Fruit fly (Drosophila melanogaster) whole organism, embryonic: Measurements from ENCODE around the gene SPR.

Experiments used
- ATbp ChIP-seq: fragments of 200-800 bp; sonication (Bioruptor generic); optimal IDR thresholded peaks from 2 replicates; lab custom pipeline; 2017; ENCODE audit warnings: missing biosample characterization, mild to moderate bottlenecking, missing genetic modification characterization, missing genetic modification reagents
- CG10543 ChIP-seq: fragments of 200-800 bp; sonication (Bioruptor generic); optimal IDR thresholded peaks from 3 replicates; lab custom pipeline; 2017; ENCODE audit warnings: missing biosample characterization, mild to moderate bottlenecking, missing genetic modification characterization, moderate library complexity
- CG10959 ChIP-seq: fragments of 200-800 bp; sonication (Bioruptor generic); IDR thresholded peaks from 2 replicates; pipeline ENCODE4 v1.3.6; 2022; ENCODE audit warnings: missing biosample characterization, missing genetic modification characterization
- CG11085 ChIP-seq: fragments of 200-800 bp; sonication (Bioruptor generic); IDR thresholded peaks from 2 replicates; pipeline ENCODE4 v1.3.6; 2022; ENCODE audit warnings: missing biosample characterization, missing genetic modification characterization
- CG12744 ChIP-seq: fragments of 200-800 bp; sonication (Bioruptor generic); optimal IDR thresholded peaks from 2 replicates; lab custom pipeline; 2016; ENCODE audit warnings: missing biosample characterization, missing genetic modification characterization
- CG1529 ChIP-seq: fragments of 200-800 bp; sonication (Bioruptor generic); optimal IDR thresholded peaks from 3 replicates; lab custom pipeline; 2018; ENCODE audit warnings: missing biosample characterization, missing genetic modification characterization
- CG17328 ChIP-seq: fragments of 200-800 bp; sonication (Bioruptor generic); IDR thresholded peaks from 2 replicates; pipeline ENCODE4 v1.3.6; 2022; ENCODE audit warnings: missing biosample characterization, missing genetic modification characterization
- CG17361 ChIP-seq: fragments of 200-800 bp; sonication (Bioruptor generic); IDR thresholded peaks from 3 replicates; pipeline ENCODE4 v1.3.6; 2022; ENCODE audit warnings: missing biosample characterization, missing genetic modification characterization
- CG1792 ChIP-seq: fragments of 200-800 bp; sonication (Bioruptor generic); optimal IDR thresholded peaks from 2 replicates; lab custom pipeline; 2016; ENCODE audit warnings: missing biosample characterization, missing genetic modification characterization
- CG3163 ChIP-seq: fragments of 200-800 bp; sonication (Bioruptor generic); optimal IDR thresholded peaks from 3 replicates; lab custom pipeline; 2016; ENCODE audit warnings: missing biosample characterization, missing genetic modification characterization
- CG32767 ChIP-seq: fragments of 200-800 bp; sonication (Bioruptor generic); IDR thresholded peaks from 2 replicates; pipeline ENCODE4 v1.3.6; 2022; ENCODE audit warnings: missing biosample characterization, missing genetic modification characterization
- CG3847 ChIP-seq: fragments of 200-800 bp; sonication (Bioruptor generic); IDR thresholded peaks from 2 replicates; pipeline ENCODE4 v1.3.6; 2022; ENCODE audit warnings: missing biosample characterization, missing genetic modification characterization
- CG4617 ChIP-seq: fragments of 200-800 bp; sonication (Bioruptor generic); optimal IDR thresholded peaks from 3 replicates; lab custom pipeline; 2016; ENCODE audit warnings: missing biosample characterization, missing genetic modification characterization, borderline replicate concordance
- CG5180 ChIP-seq: fragments of 200-800 bp; sonication (Bioruptor generic); optimal IDR thresholded peaks from 3 replicates; lab custom pipeline; 2017; ENCODE audit warnings: missing biosample characterization, missing genetic modification characterization, mild to moderate bottlenecking, moderate library complexity, missing genetic modification reagents
- CG6791 ChIP-seq: fragments of 200-800 bp; sonication (Bioruptor generic); IDR thresholded peaks from 3 replicates; pipeline ENCODE4 v1.3.6; 2022; ENCODE audit warnings: missing biosample characterization, missing genetic modification characterization; ENCODE audit not compliant: partially characterized antibody
- CG7372 ChIP-seq: fragments of 200-800 bp; sonication (Bioruptor generic); IDR thresholded peaks from 2 replicates; pipeline ENCODE4 v1.3.6; 2022; ENCODE audit warnings: missing biosample characterization, missing genetic modification characterization
- CG8290 ChIP-seq, 3 experiments: fragments of 200-800 bp; sonication (Bioruptor generic); optimal IDR thresholded peaks; 2 replicates each; lab custom pipeline; 2016 to 2019; ENCODE audit warnings: missing biosample characterization in 3 of 3, missing genetic modification characterization in 3 of 3, mild to moderate bottlenecking in 2 of 3, moderate library complexity in 1 of 3
- CG9437 ChIP-seq: fragments of 200-800 bp; sonication (Bioruptor generic); optimal IDR thresholded peaks from 2 replicates; lab custom pipeline; 2018; ENCODE audit warnings: missing biosample characterization, mild to moderate bottlenecking, missing genetic modification characterization
- Doc2 ChIP-seq: fragments of 200-800 bp; sonication (Bioruptor generic); IDR thresholded peaks from 2 replicates; pipeline ENCODE4 v1.3.6; 2022; ENCODE audit warnings: missing biosample characterization, missing genetic modification characterization
- Drgx ChIP-seq: fragments of 200-800 bp; sonication (Bioruptor generic); IDR thresholded peaks from 2 replicates; pipeline ENCODE4 v1.3.6; 2022; ENCODE audit warnings: missing biosample characterization, missing genetic modification characterization
- ERR ChIP-seq: fragments of 200-800 bp; sonication (Bioruptor generic); optimal IDR thresholded peaks from 2 replicates; lab custom pipeline; 2016; ENCODE audit warnings: missing biosample characterization, missing genetic modification characterization
- Ets65A ChIP-seq: fragments of 200-800 bp; sonication (Bioruptor generic); peaks from one replicate; lab custom pipeline; 2016; ENCODE audit warnings: missing biosample characterization, missing genetic modification characterization
- Gug ChIP-seq: fragments of 200-800 bp; sonication (Bioruptor generic); IDR thresholded peaks from 4 replicates; pipeline ENCODE4 v1.3.6; 2022; ENCODE audit warnings: missing biosample characterization, missing genetic modification characterization
- HmgD ChIP-seq: fragments of 200-800 bp; sonication (Bioruptor generic); optimal IDR thresholded peaks from 3 replicates; lab custom pipeline; 2016; ENCODE audit warnings: missing biosample characterization, missing genetic modification characterization
- Hmr ChIP-seq: fragments of 200-800 bp; sonication (Bioruptor generic); optimal IDR thresholded peaks from 3 replicates; lab custom pipeline; 2017; ENCODE audit warnings: mild to moderate bottlenecking, missing biosample characterization, missing genetic modification reagents, missing genetic modification characterization
- Hr78 ChIP-seq, 2 experiments: fragments of 200-800 bp in 1 of 2; fragments of >200 bp in 1 of 2; sonication (Bioruptor generic) in 1 of 2; optimal IDR thresholded peaks; 2 replicates each; lab custom pipeline; 2017 to 2019; ENCODE audit warnings: missing biosample characterization in 2 of 2, missing genetic modification characterization in 2 of 2, mild to moderate bottlenecking in 1 of 2, moderate library complexity in 1 of 2
- MESR4 ChIP-seq: fragments of 200-800 bp; sonication (Bioruptor generic); optimal IDR thresholded peaks from 2 replicates; lab custom pipeline; 2018; ENCODE audit warnings: missing biosample characterization, mild to moderate bottlenecking, missing genetic modification characterization, moderate library complexity
- MTF-1 ChIP-seq: fragments of 200-800 bp; sonication (Bioruptor generic); optimal IDR thresholded peaks from 2 replicates; lab custom pipeline; 2018; ENCODE audit warnings: missing biosample characterization, mild to moderate bottlenecking, missing genetic modification characterization, borderline replicate concordance
- Med ChIP-seq: fragments of 200-800 bp; sonication (Bioruptor generic); peaks from one replicate; lab custom pipeline; 2016; ENCODE audit warnings: missing biosample characterization, missing genetic modification characterization, mild to moderate bottlenecking, inconsistent platforms, moderate library complexity
- Meics ChIP-seq: fragments of 200-800 bp; sonication (Bioruptor generic); optimal IDR thresholded peaks from 2 replicates; lab custom pipeline; 2017; ENCODE audit warnings: missing biosample characterization, mild to moderate bottlenecking, missing genetic modification characterization
- Sox102F ChIP-seq: fragments of 200-800 bp; sonication (Bioruptor generic); optimal IDR thresholded peaks from 2 replicates; lab custom pipeline; 2018; ENCODE audit warnings: missing biosample characterization, mild to moderate bottlenecking, missing genetic modification characterization, moderate library complexity
- al ChIP-seq: fragments of 200-800 bp; sonication (Bioruptor generic); IDR thresholded peaks from 2 replicates; pipeline ENCODE4 v1.3.6; 2022; ENCODE audit warnings: missing biosample characterization, missing genetic modification characterization
- ara ChIP-seq: fragments of 200-800 bp; sonication (Bioruptor generic); IDR thresholded peaks from 2 replicates; pipeline ENCODE4 v1.3.6; 2022; ENCODE audit warnings: missing biosample characterization, missing genetic modification characterization
- bigmax ChIP-seq: fragments of 200-800 bp; sonication (Bioruptor generic); optimal IDR thresholded peaks from 2 replicates; lab custom pipeline; 2018; ENCODE audit warnings: missing biosample characterization, mild to moderate bottlenecking, missing genetic modification characterization
- cg ChIP-seq: fragments of 200-800 bp; sonication (Bioruptor generic); optimal IDR thresholded peaks from 3 replicates; lab custom pipeline; 2019; ENCODE audit warnings: missing biosample characterization, mild to moderate bottlenecking, missing genetic modification characterization, moderate library complexity
- eyg ChIP-seq: fragments of 200-800 bp; sonication (Bioruptor generic); optimal IDR thresholded peaks from 3 replicates; lab custom pipeline; 2016; ENCODE audit warnings: missing biosample characterization, missing genetic modification characterization
- ftz-f1 ChIP-seq: fragments of 200-800 bp; sonication (Bioruptor generic); optimal IDR thresholded peaks from 2 replicates; lab custom pipeline; 2016; ENCODE audit warnings: missing biosample characterization, missing genetic modification characterization
- ham ChIP-seq: fragments of 200-800 bp; sonication (Bioruptor generic); IDR thresholded peaks from 2 replicates; pipeline ENCODE4 v1.3.6; 2022; ENCODE audit warnings: missing biosample characterization, missing genetic modification characterization
- nom ChIP-seq: fragments of 200-800 bp; sonication (Bioruptor generic); optimal IDR thresholded peaks from 2 replicates; lab custom pipeline; 2017; ENCODE audit warnings: missing biosample characterization, missing genetic modification characterization, mild to moderate bottlenecking, moderate library complexity, missing genetic modification reagents
- pfk ChIP-seq: fragments of 200-800 bp; sonication (Bioruptor generic); optimal IDR thresholded peaks from 2 replicates; lab custom pipeline; 2018; ENCODE audit warnings: missing biosample characterization, mild to moderate bottlenecking, missing genetic modification characterization, moderate library complexity
- phol ChIP-seq: fragments of 200-800 bp; sonication (Bioruptor generic); optimal IDR thresholded peaks from 3 replicates; lab custom pipeline; 2018; ENCODE audit warnings: missing biosample characterization, mild to moderate bottlenecking, missing genetic modification characterization, moderate library complexity
- sens-2 ChIP-seq: fragments of 200-800 bp; sonication (Bioruptor generic); IDR thresholded peaks from 2 replicates; pipeline ENCODE4 v1.3.6; 2022; ENCODE audit warnings: missing biosample characterization, missing genetic modification characterization
- so ChIP-seq: fragments of 200-800 bp; sonication (Bioruptor generic); IDR thresholded peaks from 3 replicates; pipeline ENCODE4 v1.3.6; 2022; ENCODE audit warnings: missing biosample characterization, missing genetic modification characterization
- ssp ChIP-seq: fragments of 200-800 bp; sonication (Bioruptor generic); IDR thresholded peaks from 2 replicates; pipeline ENCODE4 v1.3.6; 2022; ENCODE audit warnings: missing biosample characterization, missing genetic modification characterization
- sug ChIP-seq: fragments of 200-800 bp; optimal IDR thresholded peaks from 2 replicates; lab custom pipeline; 2019; ENCODE audit warnings: missing biosample characterization, mild to moderate bottlenecking, missing genetic modification characterization, moderate library complexity
- tna ChIP-seq: fragments of 200-800 bp; sonication (Bioruptor generic); IDR thresholded peaks from 2 replicates; pipeline ENCODE4 v1.3.6; 2022; ENCODE audit warnings: missing biosample characterization, missing genetic modification characterization; ENCODE audit not compliant: partially characterized antibody
- vnd ChIP-seq: fragments of 200-800 bp; sonication (Bioruptor generic); IDR thresholded peaks from 3 replicates; pipeline ENCODE4 v1.3.6; 2022; ENCODE audit warnings: missing biosample characterization, missing genetic modification characterization; ENCODE audit not compliant: partially characterized antibody
- wor ChIP-seq: fragments of 200-800 bp; sonication (Bioruptor generic); IDR thresholded peaks from 2 replicates; pipeline ENCODE4 v1.3.6; 2022; ENCODE audit warnings: missing biosample characterization, missing genetic modification characterization

SPR gene

dm6 chrX:5421407-5422250 is 24.8 kb upstream of the SPR start, which contains the start of gene Usp16-45 (continued):
- TF ChIP-seq CG8290 (GFP tag; optimal IDR thresholded peaks at IDR 0.05; lab: Kevin White, UChicago) (no peak), CG8290 (tag; optimal IDR thresholded peaks at IDR 0.05; lab: Kevin White, UChicago) (no peak), CG17361 (GFP tag; lab: Robert Waterston, UW) (no peak), Sox102F (GFP tag; lab: Kevin White, UChicago) (no peak), CG7372 (no peak)

- TF ChIP-seq wor (GFP tag; lab: Robert Waterston, UW): no peak
- TF ChIP-seq Ets65A: peak; percentile 33
- no peak for TF ChIP-seq CG6791 (GFP tag; lab: Robert Waterston, UW)
- no peak for TF ChIP-seq ham
- TF ChIP-seq Med (GFP tag; lab: Kevin White, UChicago): peak; percentile 36
- TF ChIP-seq Meics (GFP tag; lab: Kevin White, UChicago): peak; percentile 80
- no peak for TF ChIP-seq Drgx (GFP tag; lab: Robert Waterston, UW)
- no peak for TF ChIP-seq vnd (GFP tag; lab: Robert Waterston, UW)
- peak; percentile 95 for TF ChIP-seq bigmax
- TF ChIP-seq Doc2 (GFP tag; lab: Robert Waterston, UW): no peak
- TF ChIP-seq CG3163: no peak
- TF ChIP-seq Gug (GFP tag; lab: Robert Waterston, UW): no peak
- TF ChIP-seq CG32767 (GFP tag; lab: Robert Waterston, UW): no peak
- no peak for TF ChIP-seq CG1529 (GFP tag; lab: Kevin White, UChicago)
- no peak for TF ChIP-seq CG11085
- TF ChIP-seq ssp: no peak
- no peak for TF ChIP-seq CG4617 (GFP tag; lab: Kevin White, UChicago)
- TF ChIP-seq nom (GFP tag; lab: Kevin White, UChicago): peak; percentile 27
- peak; percentile 74 for TF ChIP-seq MESR4 (GFP tag; lab: Kevin White, UChicago)
- TF ChIP-seq so (GFP tag; lab: Robert Waterston, UW): no peak
- TF ChIP-seq CG17328 (GFP tag; lab: Robert Waterston, UW): no peak
- TF ChIP-seq pfk (GFP tag; lab: Kevin White, UChicago): no peak
- TF ChIP-seq cg (GFP tag; lab: Kevin White, UChicago): peak; percentile 40
- TF ChIP-seq CG3847 (GFP tag; lab: Robert Waterston, UW): no peak
- no peak for TF ChIP-seq HmgD (GFP tag; lab: Kevin White, UChicago)
- no peak for TF ChIP-seq CG12744
- TF ChIP-seq Hmr (GFP tag; lab: Kevin White, UChicago): no peak
- peak in 1 of 2 experiments; percentile 78 for TF ChIP-seq Hr78 (GFP tag; optimal IDR thresholded peaks at IDR 0.05; lab: Kevin White, UChicago)
These were observed 24.3 kb upstream of the SPR start for dm6 chrX:5422251-5422551.

dm6 chrX:5427261-5427660 is 19.2 kb upstream of the SPR start, which contains the start of gene CG16756:
Gene CG16756, plus strand, starts transcription at chrX:5427517.
- no peak for TF ChIP-seq CG5180 (GFP tag; lab: Kevin White, UChicago)
- TF ChIP-seq CG9437 (GFP tag; lab: Kevin White, UChicago): no peak
- peak; percentile 40 for TF ChIP-seq CG10543 (GFP tag; lab: Kevin White, UChicago)
- TF ChIP-seq ftz-f1 (GFP tag; lab: Kevin White, UChicago): peak; percentile 58
- no peak for TF ChIP-seq sens-2 (GFP tag; lab: Robert Waterston, UW)
- no peak for TF ChIP-seq al (GFP tag; lab: Robert Waterston, UW)
- no peak for TF ChIP-seq MTF-1 (GFP tag; lab: Kevin White, UChicago)
- TF ChIP-seq ATbp (GFP tag; lab: Kevin White, UChicago): no peak
- TF ChIP-seq Med (GFP tag; lab: Kevin White, UChicago): peak; percentile 14
- peak; percentile 48 for TF ChIP-seq sug (tag; lab: Kevin White, UChicago)
- no peak for TF ChIP-seq ara (GFP tag; lab: Robert Waterston, UW)
- TF ChIP-seq CG1792 (GFP tag; lab: Kevin White, UChicago): no peak
- TF ChIP-seq phol (tag; lab: Kevin White, UChicago): no peak
- no peak for TF ChIP-seq CG10959 (GFP tag; lab: Robert Waterston, UW)
- no peak for TF ChIP-seq eyg (GFP tag; lab: Kevin White, UChicago)
- TF ChIP-seq ERR (GFP tag; lab: Kevin White, UChicago): peak; percentile 43
- TF ChIP-seq tna (GFP tag; lab: Robert Waterston, UW): no peak
